Worm (Caenorhabditis elegans): ENCODE results near the gene C25D7.9.

C25D7.9 gene

DNA sequence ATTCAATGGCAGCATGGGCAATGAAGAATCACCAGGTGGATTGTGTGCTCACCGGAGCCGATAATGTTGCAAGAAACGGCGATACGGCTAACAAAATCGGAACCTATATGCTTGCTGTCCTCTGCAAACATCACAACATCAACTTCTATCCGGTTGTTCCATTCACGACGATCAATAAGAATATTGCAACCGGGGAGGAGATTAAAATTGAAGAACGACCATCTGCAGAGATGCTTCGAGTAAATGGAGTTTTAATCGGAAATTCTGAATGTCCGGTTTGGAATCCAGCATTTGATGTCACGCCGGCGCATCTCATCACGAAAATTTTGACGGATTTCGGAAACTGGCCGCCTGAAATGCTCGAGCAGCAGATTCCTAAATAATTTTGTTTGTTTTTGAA is 18.7 kb downstream of the C25D7.9 start:
- TF ChIP-seq nhr-23 (tag; optimal IDR thresholded peaks at IDR 0.05) (no peak), crh-2 (tag; optimal IDR thresholded peaks at IDR 0.05) (peak; percentile 3), snpc-4 (tag; optimal IDR thresholded peaks at IDR 0.05) (no peak), ama-1 (optimal IDR thresholded peaks at IDR 0.05) (peak; percentile 79)

DNA sequence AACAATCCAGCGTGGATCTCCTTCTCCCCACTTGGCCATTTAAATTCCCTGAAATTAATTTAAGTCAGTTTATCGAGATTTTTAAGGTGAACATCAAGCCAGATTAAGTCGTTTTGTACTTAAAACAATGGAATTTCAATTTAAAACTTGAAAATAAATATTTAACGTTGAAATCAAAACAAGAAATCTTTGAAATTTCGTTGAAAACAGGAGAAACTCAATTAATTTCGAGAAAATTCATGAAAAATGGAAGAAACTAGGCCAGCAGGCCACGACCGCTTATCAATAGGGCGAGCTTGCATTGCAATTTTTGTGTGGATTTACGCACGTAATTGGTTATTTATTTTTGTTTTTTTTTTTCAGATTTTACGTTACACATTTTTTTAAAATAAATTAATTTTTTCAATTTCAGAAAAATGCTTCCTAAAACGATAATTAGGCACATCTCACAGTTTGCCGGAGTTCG is 20.4 kb downstream of the C25D7.9 start, which contains the start of the genes ahsa-1 and C01G10.7:
ahsa-1 (minus strand) TSS at position 51 of the 466 bp plus-strand sequence.
C01G10.7 (plus strand) TSS at position 413 of the 466 bp plus-strand sequence.
- peak; percentile 88 for TF ChIP-seq R02D3.7 (tag; optimal IDR thresholded peaks at IDR 0.05)
- peak; percentile 78 for TF ChIP-seq nhr-129 (tag; optimal IDR thresholded peaks at IDR 0.05)
- peak; percentile 47 for TF ChIP-seq lin-11 (tag; optimal IDR thresholded peaks at IDR 0.05)
- TF ChIP-seq ztf-1 (GFP tag; conservative IDR thresholded peaks at IDR 0.05) = no peak
- TF ChIP-seq fos-1 (tag; optimal IDR thresholded peaks at IDR 0.05) = peak; percentile 80
- TF ChIP-seq lsy-2 (tag; optimal IDR thresholded peaks at IDR 0.05) = peak; percentile 76 to 93
- no peak for TF ChIP-seq nhr-12 (tag; optimal IDR thresholded peaks at IDR 0.05)
- peak; percentile 80 for TF ChIP-seq mab-5 (tag; optimal IDR thresholded peaks at IDR 0.05)
- peak; percentile 64 for TF ChIP-seq blmp-1 (tag; optimal IDR thresholded peaks at IDR 0.05; ENCODE audit: insufficient read depth)
- TF ChIP-seq nhr-77 (tag; optimal IDR thresholded peaks at IDR 0.05) = peak; percentile 78
- TF ChIP-seq elt-3 (tag; optimal IDR thresholded peaks at IDR 0.05) = no peak
- TF ChIP-seq unc-55 (GFP tag; optimal IDR thresholded peaks at IDR 0.05) = peak; percentile 98
- TF ChIP-seq nhr-6 (tag; optimal IDR thresholded peaks at IDR 0.05) = no peak
- TF ChIP-seq sma-9 (GFP tag; optimal IDR thresholded peaks at IDR 0.05) = peak; percentile 88
- TF ChIP-seq sma-9 (tag; optimal IDR thresholded peaks at IDR 0.05) = no peak
- no peak for TF ChIP-seq ama-1 (optimal IDR thresholded peaks at IDR 0.05)
- peak; percentile 86 for TF ChIP-seq lin-13 (GFP tag; optimal IDR thresholded peaks at IDR 0.05)
- TF ChIP-seq sem-4 (tag; optimal IDR thresholded peaks at IDR 0.05) = peak; percentile 76
- TF ChIP-seq ceh-16 (tag; optimal IDR thresholded peaks at IDR 0.05) = peak; percentile 36
- peak; percentile 95 for TF ChIP-seq sma-3 (GFP tag; optimal IDR thresholded peaks at IDR 0.05)
- no peak for TF ChIP-seq lin-39 (tag; optimal IDR thresholded peaks at IDR 0.05)
- no peak for TF ChIP-seq nhr-21 (tag; optimal IDR thresholded peaks at IDR 0.05)
- TF ChIP-seq unc-39 (tag; optimal IDR thresholded peaks at IDR 0.05) = no peak
- peak; percentile 98 for TF ChIP-seq C34F6.9 (tag; optimal IDR thresholded peaks at IDR 0.05)
- no peak for TF ChIP-seq unc-62 (GFP tag; optimal IDR thresholded peaks at IDR 0.05)
- no peak for TF ChIP-seq nhr-11 (tag; optimal IDR thresholded peaks at IDR 0.05)
- no peak for TF ChIP-seq Y55F3AM.14 (GFP tag; optimal IDR thresholded peaks at IDR 0.05)
- TF ChIP-seq ZK546.5 (tag; optimal IDR thresholded peaks at IDR 0.05) = peak; percentile 42
- no peak for TF ChIP-seq elt-1 (tag; optimal IDR thresholded peaks at IDR 0.05)
- peak in 1 of 2 experiments; percentile 6 for TF ChIP-seq mdl-1 (tag; optimal IDR thresholded peaks at IDR 0.05)
- no peak for TF ChIP-seq nhr-23 (tag; optimal IDR thresholded peaks at IDR 0.05)
- peak; percentile 30 for TF ChIP-seq zag-1 (tag; optimal IDR thresholded peaks at IDR 0.05)
- TF ChIP-seq ztf-11 (tag; optimal IDR thresholded peaks at IDR 0.05) = no peak
- peak; percentile 94 for TF ChIP-seq crh-2 (tag; optimal IDR thresholded peaks at IDR 0.05)
- TF ChIP-seq nhr-237 (tag; optimal IDR thresholded peaks at IDR 0.05) = peak; percentile 23
- TF ChIP-seq dmd-4 (tag; optimal IDR thresholded peaks at IDR 0.05) = no peak
- peak; percentile 52 for TF ChIP-seq egl-27 (tag; optimal IDR thresholded peaks at IDR 0.05)
- peak; percentile 81 for TF ChIP-seq gmeb-1 (tag; optimal IDR thresholded peaks at IDR 0.05)
- TF ChIP-seq peb-1 (tag; optimal IDR thresholded peaks at IDR 0.05) = no peak
- peak; percentile 15 for TF ChIP-seq ceh-82 (tag; optimal IDR thresholded peaks at IDR 0.05)
- peak; percentile 81 for TF ChIP-seq snpc-4 (tag; optimal IDR thresholded peaks at IDR 0.05)
- no peak for TF ChIP-seq aly-2 (tag; optimal IDR thresholded peaks at IDR 0.05)
- no peak for TF ChIP-seq nhr-25 (tag; optimal IDR thresholded peaks at IDR 0.05)
- TF ChIP-seq ztf-4 (tag; optimal IDR thresholded peaks at IDR 0.05) = peak; percentile 79
- no peak for TF ChIP-seq alr-1 (tag; optimal IDR thresholded peaks at IDR 0.05)
- peak; percentile 86 for TF ChIP-seq F13H6.1 (tag; optimal IDR thresholded peaks at IDR 0.05)
- no peak for TF ChIP-seq nhr-10 (tag; optimal IDR thresholded peaks at IDR 0.05)
- no peak for TF ChIP-seq mbf-1 (tag; optimal IDR thresholded peaks at IDR 0.05)
- peak; percentile 56 for TF ChIP-seq skn-1 (tag; optimal IDR thresholded peaks at IDR 0.05)
